Worm (Caenorhabditis elegans) whole organism, L4 larva: ENCODE data around the gene C25F9.12.

ENCODE experiments used
- F37D6.2 ChIP-seq: sonication (generic microtip); optimal IDR thresholded peaks from 2 replicates; lab custom pipeline; 2016; ENCODE audit warnings: mild to moderate bottlenecking, missing genetic modification characterization, missing compliant biosample characterization
- F44E2.7 ChIP-seq: fragments of 200-800 bp; sonication (Bioruptor generic); IDR thresholded peaks from 2 replicates; pipeline ENCODE4 v2.1.2; 2022; ENCODE audit warnings: missing genetic modification characterization, missing compliant biosample characterization
- F49E8.2 ChIP-seq: sonication (generic microtip); optimal IDR thresholded peaks from 2 replicates; lab custom pipeline; 2016; ENCODE audit warnings: missing compliant biosample characterization, mild to moderate bottlenecking, missing genetic modification characterization, borderline replicate concordance
- R02D3.7 ChIP-seq: fragments of 150-350 bp; sonication (generic microtip); optimal IDR thresholded peaks from 3 replicates; lab custom pipeline; 2014; ENCODE audit warnings: missing biosample characterization, missing genetic modification characterization
- T20F7.1 ChIP-seq: fragments of 200-800 bp; sonication (Bioruptor generic); optimal IDR thresholded peaks from 2 replicates; lab custom pipeline; 2018; ENCODE audit warnings: mild to moderate bottlenecking, missing genetic modification characterization, missing compliant biosample characterization
- Y105C5A.15 ChIP-seq: fragments of 200-800 bp; sonication (Bioruptor generic); IDR thresholded peaks from 2 replicates; pipeline ENCODE4 v1.3.6; 2022; ENCODE audit warnings: missing genetic modification characterization, missing compliant biosample characterization
- arid-1 ChIP-seq: fragments of 200-800 bp; sonication (Bioruptor generic); conservative IDR thresholded peaks from 2 replicates; pipeline ENCODE4 v1.3.6; 2022; ENCODE audit warnings: missing genetic modification reagents, missing genetic modification characterization, missing compliant biosample characterization
- ceh-62 ChIP-seq: sonication (generic microtip); optimal IDR thresholded peaks from 2 replicates; lab custom pipeline; 2017; ENCODE audit warnings: missing biosample characterization, missing genetic modification characterization
- ctbp-1 ChIP-seq: fragments of 200-800 bp; sonication (Bioruptor generic); IDR thresholded peaks from 2 replicates; pipeline ENCODE4 v1.3.6; 2022; ENCODE audit warnings: missing genetic modification reagents, missing genetic modification characterization, missing compliant biosample characterization
- daf-12 ChIP-seq: fragments of 150-350 bp; optimal IDR thresholded peaks from 2 replicates; lab custom pipeline; 2014; ENCODE audit warnings: missing biosample characterization, missing genetic modification reagents, missing genetic modification characterization
- daf-19 ChIP-seq: fragments of 200-800 bp; sonication (Bioruptor generic); conservative IDR thresholded peaks from 2 replicates; pipeline ENCODE4 v1.3.6; 2022; ENCODE audit warnings: missing genetic modification characterization, missing compliant biosample characterization
- dve-1 ChIP-seq: sonication (generic microtip); optimal IDR thresholded peaks from 2 replicates; lab custom pipeline; 2017; ENCODE audit warnings: antibody characterized with exemption, mild to moderate bottlenecking, missing genetic modification characterization, missing compliant biosample characterization; ENCODE audit not compliant: insufficient read depth
- egl-43 ChIP-seq: fragments of 200-800 bp; sonication (Bioruptor generic); IDR thresholded peaks from 2 replicates; pipeline ENCODE4 v1.3.6; 2022; ENCODE audit warnings: missing genetic modification reagents, missing genetic modification characterization, missing compliant biosample characterization
- hif-1 ChIP-seq, 2 experiments: sonication (generic microtip); optimal IDR thresholded peaks; 2 replicates each; lab custom pipeline; 2016 to 2017; ENCODE audit warnings: missing compliant biosample characterization in 2 of 2, missing genetic modification characterization in 2 of 2, missing genetic modification reagents in 2 of 2, missing genotype in 2 of 2, mild to moderate bottlenecking in 1 of 2
- jun-1 ChIP-seq: fragments of 150-350 bp; optimal IDR thresholded peaks from 2 replicates; lab custom pipeline; 2014; ENCODE audit warnings: missing biosample characterization, missing genetic modification reagents, missing genetic modification characterization
- lin-1 ChIP-seq: fragments of 200-800 bp; sonication (Bioruptor generic); IDR thresholded peaks from 2 replicates; pipeline ENCODE4 v1.3.6; 2022; ENCODE audit warnings: missing genetic modification reagents, missing genetic modification characterization, missing compliant biosample characterization
- lin-15B ChIP-seq: fragments of 150-350 bp; sonication (generic microtip); optimal IDR thresholded peaks from 3 replicates; lab custom pipeline; 2014; ENCODE audit warnings: missing biosample characterization, missing genetic modification characterization
- lin-38 ChIP-seq: fragments of 200-800 bp; sonication (Bioruptor generic); IDR thresholded peaks from 2 replicates; pipeline ENCODE4 v1.3.6; 2022; ENCODE audit warnings: missing genetic modification reagents, missing genetic modification characterization, missing compliant biosample characterization
- madf-9 ChIP-seq: fragments of 200-800 bp; sonication (Bioruptor generic); conservative IDR thresholded peaks from 2 replicates; pipeline ENCODE4 v1.3.6; 2022; ENCODE audit warnings: missing genetic modification reagents, missing genetic modification characterization, missing compliant biosample characterization
- nhr-10 ChIP-seq: fragments of 150-350 bp; optimal IDR thresholded peaks from 2 replicates; lab custom pipeline; 2014; ENCODE audit warnings: missing biosample characterization, missing genetic modification characterization
- nhr-11 ChIP-seq: fragments of 150-350 bp; optimal IDR thresholded peaks from 2 replicates; lab custom pipeline; 2014; ENCODE audit warnings: missing biosample characterization, missing genetic modification characterization
- nhr-237 ChIP-seq: sonication (generic microtip); optimal IDR thresholded peaks from 2 replicates; lab custom pipeline; 2017; ENCODE audit warnings: missing biosample characterization, missing genetic modification characterization
- nhr-25 ChIP-seq: sonication (generic microtip); optimal IDR thresholded peaks from 2 replicates; lab custom pipeline; 2017; ENCODE audit warnings: missing genetic modification characterization, mild to moderate bottlenecking, missing compliant biosample characterization, antibody characterized with exemption, moderate library complexity, borderline replicate concordance; ENCODE audit not compliant: insufficient read depth
- php-3 ChIP-seq: fragments of 200-800 bp; sonication (Bioruptor generic); IDR thresholded peaks from 2 replicates; pipeline ENCODE4 v1.3.6; 2022; ENCODE audit warnings: missing genetic modification reagents, missing genetic modification characterization, missing compliant biosample characterization
- rbr-2 ChIP-seq: sonication (generic microtip); optimal IDR thresholded peaks from 2 replicates; lab custom pipeline; 2016; ENCODE audit warnings: missing genotype, missing genetic modification characterization, missing compliant biosample characterization
- set-16 ChIP-seq: fragments of 200-800 bp; sonication (Bioruptor generic); IDR thresholded peaks from 2 replicates; pipeline ENCODE4 v1.3.6; 2022; ENCODE audit warnings: missing genetic modification reagents, missing genetic modification characterization, missing compliant biosample characterization
- skn-1 ChIP-seq: fragments of 150-350 bp; optimal IDR thresholded peaks from 2 replicates; lab custom pipeline; 2014; ENCODE audit warnings: missing biosample characterization, missing genetic modification characterization
- unc-62 ChIP-seq, 3 experiments: fragments of 150-350 bp in 1 of 3; sonication (generic microtip); optimal IDR thresholded peaks in 2 of 3; peaks in 1 of 3; 1 replicate in 1 of 3; 2 replicates in 2 of 3; lab custom pipeline; 2014 to 2017; ENCODE audit warnings: missing biosample characterization in 3 of 3, missing genetic modification characterization in 3 of 3, missing genetic modification reagents in 3 of 3, missing genotype in 1 of 3
- zfp-2 ChIP-seq: sonication (generic microtip); optimal IDR thresholded peaks from 2 replicates; lab custom pipeline; 2016; ENCODE audit warnings: mild to moderate bottlenecking, missing genetic modification characterization, missing compliant biosample characterization
- zfp-3 ChIP-seq: fragments of 200-800 bp; sonication (Bioruptor generic); conservative IDR thresholded peaks from 2 replicates; pipeline ENCODE4 v1.3.6; 2022; ENCODE audit warnings: missing genetic modification reagents, missing genetic modification characterization, missing compliant biosample characterization
- zip-2 ChIP-seq: fragments of 150-350 bp; optimal IDR thresholded peaks from 2 replicates; lab custom pipeline; 2014; ENCODE audit warnings: missing biosample characterization, missing genetic modification characterization

The C25F9.12 gene

ce11 chrV:19399282-19399681 is 3.5 kb downstream of the C25F9.12 start:
- TF ChIP-seq php-3 (GFP tag; lab: Robert Waterston, UW) (peak; percentile 92), zip-2 (peak; percentile 3)

ce11 chrV:19398882-19399281 is 3.9 kb downstream of the C25F9.12 start, which contains the start of gene C25F9.13:
C25F9.13 (minus strand) TSS chrV:19398982.
- TF ChIP-seq F49E8.2 (tag; lab: Kevin White, UChicago) (no peak), arid-1 (GFP tag; lab: Robert Waterston, UW) (no peak), Y105C5A.15 (GFP tag; lab: Robert Waterston, UW) (no peak), nhr-11 (tag; lab: Kevin White, UChicago) (no peak), lin-15B (tag; lab: Kevin White, UChicago) (no peak), lin-1 (GFP tag; lab: Robert Waterston, UW) (no peak), nhr-237 (tag; lab: Kevin White, UChicago) (no peak), lin-38 (GFP tag; lab: Robert Waterston, UW) (no peak), ceh-62 (tag; lab: Kevin White, UChicago) (no peak), F37D6.2 (tag; lab: Kevin White, UChicago) (no peak), zfp-3 (GFP tag; lab: Robert Waterston, UW) (no peak), rbr-2 (tag; lab: Kevin White, UChicago) (no peak), nhr-25 (tag; lab: Kevin White, UChicago) (no peak), set-16 (GFP tag; lab: Robert Waterston, UW) (no peak), daf-19 (GFP tag; lab: Robert Waterston, UW) (no peak), zfp-2 (tag; lab: Kevin White, UChicago) (no peak), nhr-10 (tag; lab: Kevin White, UChicago) (no peak)

ce11 chrV:19398396-19398795 is 4.4 kb downstream of the C25F9.12 start:
- TF ChIP-seq hif-1 (tag; optimal IDR thresholded peaks at IDR 0.05; lab: Kevin White, UChicago) (no peak), dve-1 (no peak), R02D3.7 (tag; lab: Kevin White, UChicago) (no peak), F49E8.2 (tag; lab: Kevin White, UChicago) (no peak), daf-12 (tag; lab: Kevin White, UChicago) (no peak), lin-1 (GFP tag; lab: Robert Waterston, UW) (no peak), unc-62 (GFP tag; optimal IDR thresholded peaks at IDR 0.05 in 1 of 2; lab: Kevin White, UChicago) (no peak), unc-62 (tag; optimal IDR thresholded peaks at IDR 0.05; lab: Kevin White, UChicago) (no peak), madf-9 (no peak), F44E2.7 (GFP tag; lab: Robert Waterston, UW) (no peak), ctbp-1 (GFP tag; lab: Robert Waterston, UW) (no peak), zip-2 (no peak), egl-43 (GFP tag; lab: Robert Waterston, UW) (no peak), skn-1 (tag; lab: Kevin White, UChicago) (no peak), jun-1 (no peak), T20F7.1 (GFP tag; lab: Kevin White, UChicago) (no peak), nhr-25 (tag; lab: Kevin White, UChicago) (no peak), nhr-11 (tag; lab: Kevin White, UChicago) (no peak)

- TF ChIP-seq arid-1 (GFP tag; lab: Robert Waterston, UW), result no peak
- TF ChIP-seq unc-62 (GFP tag; optimal IDR thresholded peaks at IDR 0.05 in 1 of 2; lab: Kevin White, UChicago), result peak in 1 of 2 experiments; percentile 62
- no peak for TF ChIP-seq unc-62 (tag; optimal IDR thresholded peaks at IDR 0.05; lab: Kevin White, UChicago)
- TF ChIP-seq R02D3.7 (tag; lab: Kevin White, UChicago), result no peak
- 0 out of 2 replicates have a peak, but pooled peaks have one; percentile 34 for TF ChIP-seq lin-38 (GFP tag; lab: Robert Waterston, UW)
Measured at ce11 chrV:19396576-19397313, 6.0 kb downstream of the C25F9.12 start.
